Fruit fly (Drosophila melanogaster) Kc167 (cell line): ENCODE data around the gene CG15130.

Source experiments
- Myc ChIP-seq: fragments of >200 bp; optimal IDR thresholded peaks from 2 replicates; lab custom pipeline; 2017; ENCODE audit warnings: missing external identifiers
- Sin3A ChIP-seq: fragments of >200 bp; optimal IDR thresholded peaks from 2 replicates; lab custom pipeline; 2018; ENCODE audit warnings: missing external identifiers
- h ChIP-seq: fragments of >200 bp; optimal IDR thresholded peaks from 3 replicates; lab custom pipeline; 2018; ENCODE audit warnings: missing external identifiers
- insv ChIP-seq: fragments of >200 bp; optimal IDR thresholded peaks from 3 replicates; lab custom pipeline; 2018; ENCODE audit warnings: missing external identifiers
- psq ChIP-seq: fragments of >200 bp; optimal IDR thresholded peaks from 2 replicates; lab custom pipeline; 2017; ENCODE audit warnings: missing external identifiers
- ttk ChIP-seq: sonication (Bioruptor generic); optimal IDR thresholded peaks from 2 replicates; lab custom pipeline; 2017; ENCODE audit warnings: missing external identifiers

The CG15130 gene

dm6 chr2L:20428756-20429408 is 4.4 kb upstream of the CG15130 start:
- TF ChIP-seq insv, result no peak
- no peak for TF ChIP-seq Myc (lab: Kevin White, UChicago)
- TF ChIP-seq h (lab: Kevin White, UChicago), result no peak
- no peak for TF ChIP-seq ttk (lab: Kevin White, UChicago)
- TF ChIP-seq psq, result no peak
- TF ChIP-seq Sin3A (lab: Kevin White, UChicago), result no peak

dm6 chr2L:20428382-20428755 is 3.9 kb upstream of the CG15130 start:
- no peak for TF ChIP-seq Myc (lab: Kevin White, UChicago)
- no peak for TF ChIP-seq Sin3A (lab: Kevin White, UChicago)
- no peak for TF ChIP-seq insv
- no peak for TF ChIP-seq h (lab: Kevin White, UChicago)
- TF ChIP-seq ttk (lab: Kevin White, UChicago), result no peak
- no peak for TF ChIP-seq psq

dm6 chr2L:20427401-20427800 is 2.9 kb upstream of the CG15130 start:
- TF ChIP-seq insv, result no peak
- no peak for TF ChIP-seq h (lab: Kevin White, UChicago)
- no peak for TF ChIP-seq Sin3A (lab: Kevin White, UChicago)
- TF ChIP-seq Myc (lab: Kevin White, UChicago), result no peak
- no peak for TF ChIP-seq psq

dm6 chr2L:20425854-20426396 is 1.5 kb upstream of the CG15130 start, which contains the start of gene CG31688:
TSS of gene CG31688 (plus strand) at chr2L:20426199.
- TF ChIP-seq Sin3A (lab: Kevin White, UChicago) (no peak), psq (no peak)

dm6 chr2L:20420035-20420434 is 4.4 kb downstream of the CG15130 start:
- TF ChIP-seq Sin3A (lab: Kevin White, UChicago), result no peak
- no peak for TF ChIP-seq Myc (lab: Kevin White, UChicago)
- TF ChIP-seq psq, result no peak
- no peak for TF ChIP-seq insv
- no peak for TF ChIP-seq ttk (lab: Kevin White, UChicago)
- no peak for TF ChIP-seq h (lab: Kevin White, UChicago)

dm6 chr2L:20417597-20418286 is 6.7 kb downstream of the CG15130 start:
- TF ChIP-seq Sin3A (lab: Kevin White, UChicago) (no peak), psq (no peak), Myc (lab: Kevin White, UChicago) (no peak), insv (no peak), ttk (lab: Kevin White, UChicago) (no peak), h (lab: Kevin White, UChicago) (no peak)

dm6 chr2L:20416754-20417563 is 7.5 kb downstream of the CG15130 start, which contains the start of the genes CG10949 and Arpc2:
TSS of gene CG10949 (minus strand) at chr2L:20416918.
TSS of gene Arpc2 (plus strand) at chr2L:20417057.
- TF ChIP-seq insv, result no peak
- TF ChIP-seq Myc (lab: Kevin White, UChicago), result no peak
- TF ChIP-seq ttk (lab: Kevin White, UChicago), result no peak
- TF ChIP-seq h (lab: Kevin White, UChicago), result no peak
- no peak for TF ChIP-seq psq
- TF ChIP-seq Sin3A (lab: Kevin White, UChicago), result no peak

dm6 chr2L:20414750-20415211 is 9.7 kb downstream of the CG15130 start, which contains the start of gene CG10947:
TSS of gene CG10947 (minus strand) at chr2L:20414800.
- no peak for TF ChIP-seq ttk (lab: Kevin White, UChicago)
- TF ChIP-seq h (lab: Kevin White, UChicago), result no peak
- no peak for TF ChIP-seq psq
- no peak for TF ChIP-seq Sin3A (lab: Kevin White, UChicago)
- no peak for TF ChIP-seq insv

dm6 chr2L:20413826-20414225 is 10.6 kb downstream of the CG15130 start:
- no peak for TF ChIP-seq psq
- TF ChIP-seq Sin3A (lab: Kevin White, UChicago), result no peak
- TF ChIP-seq insv, result no peak
- TF ChIP-seq Myc (lab: Kevin White, UChicago), result no peak
- TF ChIP-seq h (lab: Kevin White, UChicago), result no peak
- TF ChIP-seq ttk (lab: Kevin White, UChicago), result no peak

- TF ChIP-seq psq, result no peak
Observed at dm6 chr2L:20401408-20401807, 23.1 kb downstream of the CG15130 start.

dm6 chr2L:20400875-20401274 is 23.6 kb downstream of the CG15130 start:
- TF ChIP-seq h (lab: Kevin White, UChicago) (no peak), Sin3A (lab: Kevin White, UChicago) (no peak), insv (no peak), Myc (lab: Kevin White, UChicago) (no peak), psq (no peak), ttk (lab: Kevin White, UChicago) (no peak)

dm6 chr2L:20399239-20399638 is 25.2 kb downstream of the CG15130 start:
- TF ChIP-seq ttk (lab: Kevin White, UChicago) (no peak), h (lab: Kevin White, UChicago) (no peak), psq (no peak), Myc (lab: Kevin White, UChicago) (no peak), insv (no peak), Sin3A (lab: Kevin White, UChicago) (no peak)
